Fruit fly (Drosophila melanogaster) Kc167 (cell line): ENCODE results near the gene Tcs3.

ENCODE experiments used
- Myc ChIP-seq: fragments of >200 bp; optimal IDR thresholded peaks from 2 replicates; lab custom pipeline; 2017; ENCODE audit warnings: missing external identifiers
- Sin3A ChIP-seq: fragments of >200 bp; optimal IDR thresholded peaks from 2 replicates; lab custom pipeline; 2018; ENCODE audit warnings: missing external identifiers
- h ChIP-seq: fragments of >200 bp; optimal IDR thresholded peaks from 3 replicates; lab custom pipeline; 2018; ENCODE audit warnings: missing external identifiers
- insv ChIP-seq: fragments of >200 bp; optimal IDR thresholded peaks from 3 replicates; lab custom pipeline; 2018; ENCODE audit warnings: missing external identifiers
- psq ChIP-seq: fragments of >200 bp; optimal IDR thresholded peaks from 2 replicates; lab custom pipeline; 2017; ENCODE audit warnings: missing external identifiers
- ttk ChIP-seq: sonication (Bioruptor generic); optimal IDR thresholded peaks from 2 replicates; lab custom pipeline; 2017; ENCODE audit warnings: missing external identifiers

The Tcs3 gene

dm6 chr3L:16323372-16323771 lies 28.4 kb upstream of the Tcs3 start, which contains the start of gene CG13059:
Gene CG13059, plus strand, starts transcription at chr3L:16323672.
- TF ChIP-seq Myc (lab: Kevin White, UChicago) (no peak), h (lab: Kevin White, UChicago) (no peak), insv (lab: Kevin White, UChicago) (no peak), ttk (no peak), Sin3A (lab: Kevin White, UChicago) (no peak), psq (lab: Kevin White, UChicago) (no peak)

dm6 chr3L:16326657-16327056 lies 25.1 kb upstream of the Tcs3 start, which contains the start of the genes CG13040 and CG13039:
Gene CG13040, minus strand, starts transcription at chr3L:16326757.
Gene CG13039, minus strand, starts transcription at chr3L:16326762.
- TF ChIP-seq ttk (no peak), Sin3A (lab: Kevin White, UChicago) (no peak), h (lab: Kevin White, UChicago) (no peak)

- TF ChIP-seq Myc (lab: Kevin White, UChicago): no peak
- no peak for TF ChIP-seq Sin3A (lab: Kevin White, UChicago)
- no peak for TF ChIP-seq ttk
- TF ChIP-seq insv (lab: Kevin White, UChicago): no peak
- no peak for TF ChIP-seq h (lab: Kevin White, UChicago)
- TF ChIP-seq psq (lab: Kevin White, UChicago): no peak
Measured at dm6 chr3L:16327776-16328175, 24.0 kb upstream of the Tcs3 start, which contains the start of gene CG13038. Gene CG13038, minus strand, starts transcription at chr3L:16327893.

- no peak for TF ChIP-seq ttk
- no peak for TF ChIP-seq Sin3A (lab: Kevin White, UChicago)
- TF ChIP-seq psq (lab: Kevin White, UChicago): no peak
- no peak for TF ChIP-seq Myc (lab: Kevin White, UChicago)
- no peak for TF ChIP-seq h (lab: Kevin White, UChicago)
- TF ChIP-seq insv (lab: Kevin White, UChicago): no peak
Measured at dm6 chr3L:16328207-16328891, 23.4 kb upstream of the Tcs3 start, which contains the start of gene CG13058. Gene CG13058, plus strand, starts transcription at chr3L:16328841.

- TF ChIP-seq Sin3A (lab: Kevin White, UChicago) (no peak), h (lab: Kevin White, UChicago) (no peak), ttk (no peak), insv (lab: Kevin White, UChicago) (no peak), psq (lab: Kevin White, UChicago) (no peak), Myc (lab: Kevin White, UChicago) (no peak)
Measured at dm6 chr3L:16329495-16329894, 22.3 kb upstream of the Tcs3 start, which contains the start of gene CG33061. Gene CG33061, plus strand, starts transcription at chr3L:16329795.

dm6 chr3L:16330740-16331139 lies 21.1 kb upstream of the Tcs3 start, which contains the start of gene CG33060:
Gene CG33060, plus strand, starts transcription at chr3L:16331040.
- TF ChIP-seq ttk: no peak

dm6 chr3L:16331633-16332032 lies 20.2 kb upstream of the Tcs3 start, which contains the start of gene retinin:
Gene retinin, plus strand, starts transcription at chr3L:16331933.
- TF ChIP-seq ttk (no peak), psq (lab: Kevin White, UChicago) (no peak), Myc (lab: Kevin White, UChicago) (no peak), insv (lab: Kevin White, UChicago) (no peak), h (lab: Kevin White, UChicago) (no peak), Sin3A (lab: Kevin White, UChicago) (no peak)

- TF ChIP-seq Myc (lab: Kevin White, UChicago) (no peak), ttk (no peak), Sin3A (lab: Kevin White, UChicago) (no peak), insv (lab: Kevin White, UChicago) (no peak), psq (lab: Kevin White, UChicago) (no peak), h (lab: Kevin White, UChicago) (no peak)
Measured at dm6 chr3L:16333013-16333412, 18.8 kb upstream of the Tcs3 start, which contains the start of gene CG13056. Gene CG13056, plus strand, starts transcription at chr3L:16333313.

dm6 chr3L:16334876-16335275 lies 16.9 kb upstream of the Tcs3 start:
- TF ChIP-seq Sin3A (lab: Kevin White, UChicago) (no peak), Myc (lab: Kevin White, UChicago) (no peak), ttk (no peak), psq (lab: Kevin White, UChicago) (no peak), h (lab: Kevin White, UChicago) (no peak), insv (lab: Kevin White, UChicago) (no peak)

- no peak for TF ChIP-seq psq (lab: Kevin White, UChicago)
- TF ChIP-seq Myc (lab: Kevin White, UChicago): no peak
- no peak for TF ChIP-seq Sin3A (lab: Kevin White, UChicago)
- no peak for TF ChIP-seq ttk
- TF ChIP-seq h (lab: Kevin White, UChicago): no peak
- no peak for TF ChIP-seq insv (lab: Kevin White, UChicago)
Measured at dm6 chr3L:16337739-16338138, 14.1 kb upstream of the Tcs3 start.

dm6 chr3L:16338703-16339102 lies 13.1 kb upstream of the Tcs3 start, which contains the start of gene CG4998:
Gene CG4998, plus strand, starts transcription at chr3L:16339003.
- no peak for TF ChIP-seq psq (lab: Kevin White, UChicago)

dm6 chr3L:16339463-16339862 lies 12.3 kb upstream of the Tcs3 start:
- TF ChIP-seq Myc (lab: Kevin White, UChicago) (no peak), h (lab: Kevin White, UChicago) (no peak), insv (lab: Kevin White, UChicago) (no peak), psq (lab: Kevin White, UChicago) (no peak), Sin3A (lab: Kevin White, UChicago) (no peak), ttk (no peak)
